Fruit fly (Drosophila melanogaster): ENCODE results near the gene Sap47.
A peak's percentile ranks its signal among the peaks of the same experiment; 100 is the strongest.

Gene Sap47

dm6 chr3R:15934952-15935351, at the start of gene Sap47:
Sap47 (plus strand) TSS chr3R:15935100.
- TF ChIP-seq CG15710 (tag; optimal IDR thresholded peaks at IDR 0.05): no peak
- peak; percentile 18; the same call in 1 of the 2 replicates for TF ChIP-seq CG32121 (GFP tag; IDR thresholded peaks at IDR 0.05)
- TF ChIP-seq CG10348 (GFP tag; IDR thresholded peaks at IDR 0.05): no peak
- TF ChIP-seq D1 (tag; optimal IDR thresholded peaks at IDR 0.05): no peak
- TF ChIP-seq gl (tag; optimal IDR thresholded peaks at IDR 0.05): no peak
- 0 out of 3 replicates have a peak, but pooled peaks have one; percentile 12 for TF ChIP-seq CG4496 (GFP tag; IDR thresholded peaks at IDR 0.05)
- TF ChIP-seq CG8159 (tag; optimal IDR thresholded peaks at IDR 0.05): no peak
- no peak for TF ChIP-seq CG17806 (tag; optimal IDR thresholded peaks at IDR 0.05)

DNA sequence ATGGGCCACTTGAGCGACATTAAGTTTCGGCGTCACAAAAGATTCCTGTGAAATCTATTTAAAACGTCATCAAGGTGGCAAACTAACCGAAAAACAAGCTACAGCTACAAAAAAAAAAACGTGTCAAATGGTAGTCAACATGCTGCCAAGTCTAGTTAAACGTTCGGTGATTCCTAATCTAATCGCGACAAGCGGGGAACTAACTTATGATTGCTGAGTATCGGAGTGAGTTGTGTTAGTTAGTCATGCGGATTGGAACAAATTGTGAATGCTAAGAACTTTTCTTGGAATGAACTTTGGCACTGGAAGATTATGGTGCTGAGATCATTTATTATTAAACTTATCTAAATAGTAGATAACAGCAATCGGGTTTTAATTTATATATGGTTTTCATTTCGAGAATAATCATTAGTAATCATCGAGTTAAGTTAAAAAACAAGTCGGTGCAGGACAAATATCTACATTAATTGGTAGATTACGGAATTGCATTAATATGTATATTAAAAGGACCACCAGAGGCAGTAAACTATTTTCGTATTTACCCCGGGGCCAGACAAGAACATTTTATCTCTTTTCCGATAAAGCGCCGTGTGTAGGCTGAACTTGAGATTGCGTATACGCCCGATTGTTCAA, 43.6 kb upstream of the Sap47 start:
- TF ChIP-seq rn (GFP tag; IDR thresholded peaks at IDR 0.05) (no peak), CG15710 (tag; optimal IDR thresholded peaks at IDR 0.05) (no peak), Pif1A (GFP tag; optimal IDR thresholded peaks at IDR 0.05) (no peak), fd96Ca (GFP tag; IDR thresholded peaks at IDR 0.05) (no peak), D1 (tag; optimal IDR thresholded peaks at IDR 0.05) (no peak), CG4496 (GFP tag; IDR thresholded peaks at IDR 0.05) (no peak), CG34367 (tag; optimal IDR thresholded peaks at IDR 0.05) (no peak), gl (tag; optimal IDR thresholded peaks at IDR 0.05) (no peak), Pif1B (GFP tag; optimal IDR thresholded peaks at IDR 0.05) (no peak), CG9948 (tag; optimal IDR thresholded peaks at IDR 0.05) (no peak), CG32121 (GFP tag; IDR thresholded peaks at IDR 0.05) (no peak), CG8301 (tag; optimal IDR thresholded peaks at IDR 0.05) (no peak), CG13204 (GFP tag; optimal IDR thresholded peaks at IDR 0.05) (no peak), CG8159 (tag; optimal IDR thresholded peaks at IDR 0.05) (no peak), EcR (GFP tag; optimal IDR thresholded peaks at IDR 0.05) (no peak), CG12605 (GFP tag; IDR thresholded peaks at IDR 0.05) (no peak)

DNA sequence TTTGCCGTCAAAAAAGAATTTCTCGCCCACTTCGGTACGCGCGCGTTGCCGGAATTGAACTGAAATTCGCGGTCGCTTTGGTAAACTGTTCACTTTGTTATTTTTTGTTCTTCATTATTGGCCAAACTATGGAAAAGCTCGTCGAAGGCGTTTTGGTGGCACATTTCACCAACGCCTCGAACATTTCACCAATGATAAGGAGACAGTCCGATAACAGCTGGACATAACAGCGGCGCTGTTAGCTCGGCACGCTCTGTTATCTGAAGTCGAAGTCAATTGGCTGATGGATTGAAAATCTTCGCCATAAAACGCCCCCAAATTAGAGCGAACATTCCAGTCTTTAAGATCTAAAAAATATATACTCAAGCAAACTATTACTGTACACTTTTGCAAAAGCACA, 38.9 kb upstream of the Sap47 start, which contains the start of gene CG14877:
Gene CG14877, minus strand, starts transcription at position 101 of the 400 bp plus-strand sequence.
- TF ChIP-seq CG17806 (tag; optimal IDR thresholded peaks at IDR 0.05) (no peak), Pif1B (GFP tag; optimal IDR thresholded peaks at IDR 0.05) (no peak), CG14655 (GFP tag; optimal IDR thresholded peaks at IDR 0.05) (no peak)

- TF ChIP-seq CG17806 (tag; optimal IDR thresholded peaks at IDR 0.05) (no peak), CG8159 (tag; optimal IDR thresholded peaks at IDR 0.05) (peak; percentile 15), CG8301 (tag; optimal IDR thresholded peaks at IDR 0.05) (peak; percentile 21), CG14655 (GFP tag; optimal IDR thresholded peaks at IDR 0.05) (peak; percentile 34), CG9948 (tag; optimal IDR thresholded peaks at IDR 0.05) (no peak)
These were observed 36.6 kb upstream of the Sap47 start for dm6 chr3R:15898302-15898701.

- TF ChIP-seq Ets98B (GFP tag; IDR thresholded peaks at IDR 0.05) (peak; percentile 51; the same call in 1 of the 2 replicates), EcR (GFP tag; optimal IDR thresholded peaks at IDR 0.05) (no peak), CG14655 (GFP tag; optimal IDR thresholded peaks at IDR 0.05) (peak; percentile 63), rn (GFP tag; IDR thresholded peaks at IDR 0.05) (no peak), CG8301 (tag; optimal IDR thresholded peaks at IDR 0.05) (peak; percentile 62), CG9948 (tag; optimal IDR thresholded peaks at IDR 0.05) (peak; percentile 77), CG34367 (tag; optimal IDR thresholded peaks at IDR 0.05) (peak; percentile 74), CG13204 (GFP tag; optimal IDR thresholded peaks at IDR 0.05) (no peak), CG32121 (GFP tag; IDR thresholded peaks at IDR 0.05) (no peak), CG8159 (tag; optimal IDR thresholded peaks at IDR 0.05) (peak; percentile 77), Pif1A (GFP tag; optimal IDR thresholded peaks at IDR 0.05) (peak; percentile 70), CG10348 (GFP tag; IDR thresholded peaks at IDR 0.05) (no peak), fd96Ca (GFP tag; IDR thresholded peaks at IDR 0.05) (peak; percentile 69), CG12605 (GFP tag; IDR thresholded peaks at IDR 0.05) (peak; percentile 57; the same call in 1 of the 2 replicates), CG4496 (GFP tag; IDR thresholded peaks at IDR 0.05) (peak; percentile 61; the same call in 1 of the 3 replicates), CG17806 (tag; optimal IDR thresholded peaks at IDR 0.05) (peak; percentile 73), CG15710 (tag; optimal IDR thresholded peaks at IDR 0.05) (peak; percentile 78), Snoo (tag; optimal IDR thresholded peaks at IDR 0.05) (peak; percentile 42), Pif1B (GFP tag; optimal IDR thresholded peaks at IDR 0.05) (peak; percentile 64), gl (tag; optimal IDR thresholded peaks at IDR 0.05) (peak; percentile 54), D1 (tag; optimal IDR thresholded peaks at IDR 0.05) (no peak)
These were observed 35.2 kb upstream of the Sap47 start for dm6 chr3R:15899650-15900049.

DNA sequence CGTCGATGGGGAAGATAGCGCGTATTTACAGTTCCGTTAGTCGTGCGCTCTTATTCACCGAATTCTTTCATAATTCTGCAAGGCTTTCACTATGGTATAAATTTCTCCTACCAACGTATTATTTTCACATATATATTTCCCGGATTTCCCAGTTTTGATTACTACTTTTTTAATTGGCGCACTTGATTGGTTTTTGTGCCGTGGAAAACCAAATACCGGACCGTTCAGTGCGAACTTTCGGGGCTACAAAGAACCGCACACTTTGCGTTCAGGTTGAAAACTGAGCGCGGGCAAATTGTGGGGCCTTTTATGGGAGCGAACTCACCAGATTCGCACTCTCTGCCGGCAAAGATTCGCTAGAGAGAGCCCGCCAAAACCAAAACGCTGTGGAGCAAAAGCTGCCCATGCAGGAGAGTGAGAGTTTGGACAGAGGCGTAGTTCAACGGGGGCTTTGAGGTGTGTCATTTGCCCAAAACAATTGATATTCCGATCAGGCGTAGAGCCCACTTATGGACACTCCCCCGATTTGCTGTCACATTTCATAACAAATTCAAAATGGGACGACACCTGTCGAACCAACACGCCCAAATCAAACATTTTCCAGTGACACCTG, 33.7 kb upstream of the Sap47 start:
- TF ChIP-seq CG32121 (GFP tag; IDR thresholded peaks at IDR 0.05): peak; percentile 86
- peak; percentile 95 for TF ChIP-seq fd96Ca (GFP tag; IDR thresholded peaks at IDR 0.05)
- TF ChIP-seq Ets98B (GFP tag; IDR thresholded peaks at IDR 0.05): peak; percentile 92
- TF ChIP-seq rn (GFP tag; IDR thresholded peaks at IDR 0.05): 0 out of 2 replicates have a peak, but pooled peaks have one; percentile 36
- peak; percentile 62; the same call in 1 of the 2 replicates for TF ChIP-seq CG10348 (GFP tag; IDR thresholded peaks at IDR 0.05)
- peak; percentile 91 for TF ChIP-seq CG4496 (GFP tag; IDR thresholded peaks at IDR 0.05)
- peak; percentile 89 for TF ChIP-seq CG12605 (GFP tag; IDR thresholded peaks at IDR 0.05)
